Fruit fly (Drosophila melanogaster): ENCODE data around the gene CG34345.

The CG34345 gene

DNA sequence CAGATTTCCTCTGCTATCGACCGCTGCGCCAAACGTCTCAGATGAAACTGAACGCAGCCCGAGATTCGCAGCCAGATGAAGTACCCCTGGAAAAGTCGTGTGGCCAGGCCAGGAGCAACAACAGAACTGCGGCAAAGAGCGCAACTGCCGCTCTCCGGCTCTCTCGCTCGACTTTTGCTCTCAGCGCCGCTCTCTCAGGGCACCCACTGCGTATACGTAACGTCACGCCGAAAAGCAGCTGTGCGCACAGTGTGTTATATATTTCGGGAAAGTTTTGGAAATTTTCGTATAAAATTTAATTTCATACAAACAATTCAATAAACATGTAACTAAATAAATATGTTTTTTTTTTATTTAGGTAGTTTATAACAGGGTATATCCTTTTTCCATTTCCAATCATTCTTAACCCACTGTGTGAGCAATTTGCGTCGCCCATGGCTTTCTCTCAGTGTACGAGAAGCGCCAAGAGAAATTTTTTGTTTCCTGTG, 21.9 kb upstream of the CG34345 start, which contains the start of gene Dpp10 (continued):
- TF ChIP-seq psq (GFP tag; optimal IDR thresholded peaks at IDR 0.05), result peak; percentile 12
- peak; percentile 91 for TF ChIP-seq fu2 (GFP tag; optimal IDR thresholded peaks at IDR 0.05)
- TF ChIP-seq CG4282 (GFP tag; optimal IDR thresholded peaks at IDR 0.05), result peak; percentile 77
- TF ChIP-seq CG12071 (GFP tag; optimal IDR thresholded peaks at IDR 0.05), result peak; percentile 85
- TF ChIP-seq pnt (GFP tag; optimal IDR thresholded peaks at IDR 0.05), result peak; percentile 62
- peak; percentile 97 for TF ChIP-seq lilli (GFP tag; optimal IDR thresholded peaks at IDR 0.05)
- peak; percentile 95 for TF ChIP-seq esg (GFP tag; conservative IDR thresholded peaks at IDR 0.05)
- peak; percentile 83 for TF ChIP-seq CG1647 (GFP tag; optimal IDR thresholded peaks at IDR 0.05)
- peak; percentile 96 for TF ChIP-seq wdn (GFP tag; IDR thresholded peaks at IDR 0.05)
- peak; percentile 74 for TF ChIP-seq CG5180 (GFP tag; optimal IDR thresholded peaks at IDR 0.05)
- TF ChIP-seq CG1792 (GFP tag; optimal IDR thresholded peaks at IDR 0.05), result peak; percentile 83
- peak; percentile 97 for TF ChIP-seq CG32532 (GFP tag; IDR thresholded peaks at IDR 0.05)
- peak; percentile 91 for TF ChIP-seq CG31224 (GFP tag; IDR thresholded peaks at IDR 0.05)
- peak; percentile 74 for TF ChIP-seq ewg (GFP tag; optimal IDR thresholded peaks at IDR 0.05)
- TF ChIP-seq CG11504 (tag; optimal IDR thresholded peaks at IDR 0.05), result peak; percentile 91
- TF ChIP-seq Spps (tag; optimal IDR thresholded peaks at IDR 0.05), result no peak
- TF ChIP-seq caup (GFP tag; optimal IDR thresholded peaks at IDR 0.05; ENCODE audit: severe bottlenecking), result peak; percentile 92
- TF ChIP-seq CG10209 (GFP tag; optimal IDR thresholded peaks at IDR 0.05), result peak; percentile 91
- TF ChIP-seq CG14710 (tag; optimal IDR thresholded peaks at IDR 0.05), result no peak
- peak; percentile 97 for TF ChIP-seq sob (GFP tag; IDR thresholded peaks at IDR 0.05)
- TF ChIP-seq fd3F (GFP tag; optimal IDR thresholded peaks at IDR 0.05), result peak; percentile 90
- peak; percentile 26 for TF ChIP-seq CG3065 (GFP tag; optimal IDR thresholded peaks at IDR 0.05)
- peak; percentile 83 for TF ChIP-seq CG12155 (GFP tag; optimal IDR thresholded peaks at IDR 0.05)
- peak; percentile 95 for TF ChIP-seq CG14050 (GFP tag; IDR thresholded peaks at IDR 0.05)
- peak; percentile 98 for TF ChIP-seq Atf6 (GFP tag; IDR thresholded peaks at IDR 0.05)
- no peak for TF ChIP-seq p53 (GFP tag; optimal IDR thresholded peaks at IDR 0.05)
- TF ChIP-seq CG7372 (GFP tag; IDR thresholded peaks at IDR 0.05), result peak; percentile 98
- peak; percentile 90 for TF ChIP-seq peb (GFP tag; IDR thresholded peaks at IDR 0.05)
- TF ChIP-seq tgo (GFP tag; IDR thresholded peaks at IDR 0.05), result peak; percentile 96
- TF ChIP-seq Asciz (GFP tag; optimal IDR thresholded peaks at IDR 0.05), result peak; percentile 78
- peak; percentile 37 for TF ChIP-seq btn (GFP tag; optimal IDR thresholded peaks at IDR 0.05)
- no peak for TF ChIP-seq unc-4 (GFP tag; IDR thresholded peaks at IDR 0.05; ENCODE audit: partially characterized antibody)
- peak; percentile 69; the same call in 1 of the 2 replicates for TF ChIP-seq CG10959 (GFP tag; IDR thresholded peaks at IDR 0.05)
- TF ChIP-seq CG4424 (GFP tag; optimal IDR thresholded peaks at IDR 0.05), result peak; percentile 73
- TF ChIP-seq Sox100B (GFP tag; optimal IDR thresholded peaks at IDR 0.05), result peak; percentile 80
- peak; percentile 95 for TF ChIP-seq PHDP (tag; optimal IDR thresholded peaks at IDR 0.05)
- TF ChIP-seq ab (GFP tag; optimal IDR thresholded peaks at IDR 0.05), result peak; percentile 69
- TF ChIP-seq tna (GFP tag; IDR thresholded peaks at IDR 0.05; ENCODE audit: partially characterized antibody), result no peak
- peak; percentile 88 for TF ChIP-seq CG12299 (tag; optimal IDR thresholded peaks at IDR 0.05)
- peak; percentile 67 for TF ChIP-seq nerfin-1 (tag; optimal IDR thresholded peaks at IDR 0.05)
- no peak for TF ChIP-seq Hr78 (GFP tag; optimal IDR thresholded peaks at IDR 0.05)

Measured in whole organism, embryonic.